Worm (Caenorhabditis elegans): ENCODE data around the gene fbxb-19.

fbxb-19 gene

DNA sequence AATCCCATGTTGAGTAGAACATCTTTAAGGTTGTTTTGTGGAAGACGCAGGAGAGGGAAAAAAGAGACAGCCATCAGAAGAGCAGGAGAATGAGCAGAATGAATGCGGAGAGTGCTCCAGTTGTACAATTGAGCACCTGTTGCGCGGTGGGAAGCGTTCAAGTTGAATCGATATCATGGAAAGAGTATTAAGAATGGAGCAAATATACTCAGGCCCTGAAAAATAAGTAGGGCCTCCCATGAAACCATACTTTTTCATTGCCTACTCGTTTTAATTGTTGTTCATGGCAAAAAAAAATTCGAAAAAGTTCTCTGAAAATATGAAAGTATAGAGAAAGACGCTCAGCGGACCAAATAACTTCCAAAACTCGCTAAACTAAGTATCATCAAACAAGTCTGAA, 30.2 kb upstream of the fbxb-19 start, which contains the start of gene fbxb-48:
fbxb-48 (minus strand) TSS at position 101 of the 400 bp plus-strand sequence.
- no peak for TF ChIP-seq pha-4 (GFP tag; IDR thresholded peaks at IDR 0.05)
- no peak for TF ChIP-seq pha-4 (tag; optimal IDR thresholded peaks at IDR 0.05)
- TF ChIP-seq nhr-6 (tag; optimal IDR thresholded peaks at IDR 0.05): no peak
- no peak for TF ChIP-seq jun-1 (tag; optimal IDR thresholded peaks at IDR 0.05)
- TF ChIP-seq zip-11 (GFP tag; IDR thresholded peaks at IDR 0.05): no peak
- no peak for TF ChIP-seq nhr-41 (GFP tag; IDR thresholded peaks at IDR 0.05)
- no peak for TF ChIP-seq fos-1 (tag; optimal IDR thresholded peaks at IDR 0.05)
- TF ChIP-seq lsy-2 (tag; optimal IDR thresholded peaks at IDR 0.05): no peak
- TF ChIP-seq ces-1 (GFP tag; optimal IDR thresholded peaks at IDR 0.05): no peak
- TF ChIP-seq zip-2 (tag; optimal IDR thresholded peaks at IDR 0.05): no peak
- TF ChIP-seq ama-1 (optimal IDR thresholded peaks at IDR 0.05): no peak
- TF ChIP-seq zag-1 (tag; optimal IDR thresholded peaks at IDR 0.05): no peak
- no peak for TF ChIP-seq ceh-44 (GFP tag; IDR thresholded peaks at IDR 0.05)
- no peak for TF ChIP-seq nhr-111 (GFP tag; optimal IDR thresholded peaks at IDR 0.05)
- no peak for TF ChIP-seq nhr-102 (tag; optimal IDR thresholded peaks at IDR 0.05)
- TF ChIP-seq cey-2 (tag; optimal IDR thresholded peaks at IDR 0.05; ENCODE audit: borderline replicate concordance, insufficient read depth): no peak
- TF ChIP-seq lir-3 (tag; optimal IDR thresholded peaks at IDR 0.05): no peak
- no peak for TF ChIP-seq gei-8 (GFP tag; optimal IDR thresholded peaks at IDR 0.05)
- no peak for TF ChIP-seq saeg-2 (GFP tag; IDR thresholded peaks at IDR 0.05)

DNA sequence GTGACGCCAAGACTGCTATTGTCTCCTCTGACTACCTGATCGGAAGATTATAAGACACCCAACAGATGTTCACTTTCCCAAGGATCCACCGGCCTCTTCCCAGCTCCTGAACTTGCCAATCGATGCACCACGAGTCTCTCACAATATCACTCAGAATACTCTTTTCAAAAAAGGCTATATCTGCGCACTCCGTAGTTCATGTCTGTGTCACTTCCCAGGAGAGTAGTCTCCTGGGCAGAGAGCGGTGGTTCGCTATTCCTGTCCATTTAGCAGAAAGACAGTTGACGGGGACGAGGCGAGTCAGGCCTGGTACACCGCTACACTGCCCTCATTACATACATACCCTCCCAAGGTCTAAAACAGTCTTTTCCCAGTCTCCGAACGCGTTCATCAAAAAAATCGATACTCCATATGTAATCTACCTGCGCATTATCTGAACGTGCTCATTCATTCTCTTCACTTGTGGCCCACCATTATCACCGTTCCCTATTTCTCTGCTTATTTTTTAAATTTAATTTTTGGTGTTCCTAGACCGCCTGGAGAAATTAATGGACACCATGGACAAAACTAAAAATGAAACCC, 25.9 kb upstream of the fbxb-19 start, which contains the start of gene btb-6:
btb-6 (plus strand) TSS at position 532 of the 582 bp plus-strand sequence.
- TF ChIP-seq aha-1 (tag) (no peak), zfp-3 (GFP tag; conservative IDR thresholded peaks at IDR 0.05) (no peak), lin-38 (GFP tag; IDR thresholded peaks at IDR 0.05) (no peak), skn-1 (tag; optimal IDR thresholded peaks at IDR 0.05) (no peak), lir-3 (tag; optimal IDR thresholded peaks at IDR 0.05) (no peak), nhr-11 (tag; optimal IDR thresholded peaks at IDR 0.05) (no peak), nhr-237 (tag; optimal IDR thresholded peaks at IDR 0.05) (no peak), hlh-30 (tag; optimal IDR thresholded peaks at IDR 0.05; ENCODE audit: insufficient read depth) (no peak), snpc-4 (tag; optimal IDR thresholded peaks at IDR 0.05) (no peak), F10B5.3 (tag; optimal IDR thresholded peaks at IDR 0.05) (no peak), lin-29 (GFP tag; IDR thresholded peaks at IDR 0.05) (no peak), tra-1 (GFP tag; IDR thresholded peaks at IDR 0.05) (no peak), rbr-2 (tag; optimal IDR thresholded peaks at IDR 0.05) (no peak), Y105C5A.15 (GFP tag; IDR thresholded peaks at IDR 0.05) (no peak), mdl-1 (tag; optimal IDR thresholded peaks at IDR 0.05) (no peak), dmd-8 (GFP tag; IDR thresholded peaks at IDR 0.05) (no peak), madf-9 (GFP tag; conservative IDR thresholded peaks at IDR 0.05) (no peak), daf-8 (GFP tag; IDR thresholded peaks at IDR 0.05) (no peak), dmd-9 (GFP tag; IDR thresholded peaks at IDR 0.05) (no peak), zfp-2 (tag; optimal IDR thresholded peaks at IDR 0.05) (no peak)

- no peak for TF ChIP-seq mxl-2 (GFP tag; conservative IDR thresholded peaks at IDR 0.05)
- no peak for TF ChIP-seq cey-2 (tag; optimal IDR thresholded peaks at IDR 0.05; ENCODE audit: borderline replicate concordance, insufficient read depth)
- no peak for TF ChIP-seq mdl-1 (tag; optimal IDR thresholded peaks at IDR 0.05)
- no peak for TF ChIP-seq spr-1 (tag; optimal IDR thresholded peaks at IDR 0.05)
- TF ChIP-seq ZK546.5 (tag; optimal IDR thresholded peaks at IDR 0.05): no peak
- TF ChIP-seq hmg-1.1 (GFP tag; IDR thresholded peaks at IDR 0.05): no peak
- TF ChIP-seq zip-2 (tag; optimal IDR thresholded peaks at IDR 0.05): no peak
- TF ChIP-seq aha-1 (tag): no peak
- TF ChIP-seq tag-97 (GFP tag; IDR thresholded peaks at IDR 0.05): no peak
- no peak for TF ChIP-seq ceh-82 (tag; optimal IDR thresholded peaks at IDR 0.05)
- TF ChIP-seq unc-130 (GFP tag; optimal IDR thresholded peaks at IDR 0.05): no peak
- no peak for TF ChIP-seq fos-1 (tag; optimal IDR thresholded peaks at IDR 0.05)
- TF ChIP-seq nhr-41 (GFP tag; IDR thresholded peaks at IDR 0.05): no peak
- TF ChIP-seq F10B5.3 (tag; optimal IDR thresholded peaks at IDR 0.05): no peak
- no peak for TF ChIP-seq dmd-9 (GFP tag; IDR thresholded peaks at IDR 0.05)
- no peak for TF ChIP-seq Y5F2A.4 (GFP tag; optimal IDR thresholded peaks at IDR 0.05)
Observed at ce11 chrII:1712938-1713337, 24.0 kb upstream of the fbxb-19 start, which contains the start of gene btb-7. Gene btb-7 (plus strand): TSS chrII:1713238.

All from whole organism, L4 larva.